Worm (Caenorhabditis elegans) whole organism, L4/young adult: ENCODE data around the gene csp-2.

Experiments
- W03F9.2 ChIP-seq: fragments of 150-350 bp; optimal IDR thresholded peaks from 2 replicates; lab custom pipeline; 2014; ENCODE audit warnings: missing biosample characterization, missing genetic modification characterization
- dao-5 ChIP-seq: sonication (generic microtip); optimal IDR thresholded peaks from 2 replicates; lab custom pipeline; 2016; ENCODE audit warnings: missing genotype, missing genetic modification characterization, moderate library complexity, missing compliant biosample characterization
- him-1 ChIP-seq: sonication (generic microtip); optimal IDR thresholded peaks from 2 replicates; lab custom pipeline; 2016; ENCODE audit warnings: missing genotype, missing genetic modification reagents, missing genetic modification characterization, missing compliant biosample characterization

- TF ChIP-seq him-1 (tag; lab: Kevin White, UChicago) (no peak), dao-5 (tag; lab: Kevin White, UChicago) (no peak), W03F9.2 (tag; lab: Kevin White, UChicago) (no peak)
These were observed 18.2 kb downstream of the csp-2 start for ce11 chrIV:6325772-6326171.
